Fruit fly (Drosophila melanogaster) whole organism, embryonic: ENCODE measurements around the gene CG14352.

Source experiments
- Adf1 ChIP-seq: fragments of 200-800 bp; sonication (Bioruptor generic); IDR thresholded peaks from 2 replicates; pipeline ENCODE4 v1.3.6; 2022; ENCODE audit warnings: missing biosample characterization, missing genetic modification characterization
- Asciz ChIP-seq: fragments of 200-800 bp; sonication (Bioruptor generic); optimal IDR thresholded peaks from 2 replicates; lab custom pipeline; 2017; ENCODE audit warnings: missing biosample characterization, mild to moderate bottlenecking, missing genetic modification characterization, missing genetic modification reagents
- CG10366 ChIP-seq: fragments of 200-800 bp; sonication (Bioruptor generic); IDR thresholded peaks from 2 replicates; pipeline ENCODE4 v1.3.6; 2022; ENCODE audit warnings: missing biosample characterization, missing genetic modification characterization
- CG1233 ChIP-seq: fragments of 200-800 bp; sonication (Bioruptor generic); optimal IDR thresholded peaks from 4 replicates; lab custom pipeline; 2018; ENCODE audit warnings: missing biosample characterization, mild to moderate bottlenecking, missing genetic modification characterization
- CG13287 ChIP-seq: fragments of 200-800 bp; sonication (Bioruptor generic); IDR thresholded peaks from 2 replicates; pipeline ENCODE4 v1.3.6; 2022; ENCODE audit warnings: missing biosample characterization, missing genetic modification characterization; ENCODE audit not compliant: partially characterized antibody
- CG13296 ChIP-seq: fragments of 200-800 bp; sonication (Bioruptor generic); optimal IDR thresholded peaks from 3 replicates; lab custom pipeline; 2018; ENCODE audit warnings: missing biosample characterization, mild to moderate bottlenecking, missing genetic modification characterization
- CG15514 ChIP-seq: fragments of 200-800 bp; sonication (Bioruptor generic); optimal IDR thresholded peaks from 3 replicates; lab custom pipeline; 2017; ENCODE audit warnings: missing biosample characterization, missing genetic modification characterization, mild to moderate bottlenecking, moderate library complexity, missing genetic modification reagents
- CG15696 ChIP-seq: fragments of 200-800 bp; sonication (Bioruptor generic); optimal IDR thresholded peaks from 2 replicates; lab custom pipeline; 2019; ENCODE audit warnings: missing biosample characterization, mild to moderate bottlenecking, missing genetic modification characterization, moderate library complexity
- CG17328 ChIP-seq: fragments of 200-800 bp; sonication (Bioruptor generic); IDR thresholded peaks from 2 replicates; pipeline ENCODE4 v1.3.6; 2022; ENCODE audit warnings: missing biosample characterization, missing genetic modification characterization
- CG17385 ChIP-seq: fragments of 200-800 bp; sonication (Bioruptor generic); optimal IDR thresholded peaks from 3 replicates; lab custom pipeline; 2018; ENCODE audit warnings: missing biosample characterization, mild to moderate bottlenecking, missing genetic modification characterization
- CG2120 ChIP-seq: fragments of 200-800 bp; sonication (Bioruptor generic); optimal IDR thresholded peaks from 3 replicates; lab custom pipeline; 2016; ENCODE audit warnings: missing biosample characterization, missing genetic modification characterization
- CG32532 ChIP-seq: fragments of 200-800 bp; sonication (Bioruptor generic); IDR thresholded peaks from 2 replicates; pipeline ENCODE4 v1.3.6; 2022; ENCODE audit warnings: missing biosample characterization, missing genetic modification characterization
- CG34376 ChIP-seq: fragments of 200-800 bp; sonication (Bioruptor generic); optimal IDR thresholded peaks from 2 replicates; lab custom pipeline; 2018; ENCODE audit warnings: missing biosample characterization, mild to moderate bottlenecking, missing genetic modification characterization
- CG3995 ChIP-seq: fragments of 200-800 bp; sonication (Bioruptor generic); optimal IDR thresholded peaks from 3 replicates; lab custom pipeline; 2016; ENCODE audit warnings: missing biosample characterization, missing genetic modification characterization
- CG42726 ChIP-seq: fragments of 200-800 bp; sonication (Bioruptor generic); IDR thresholded peaks from 2 replicates; pipeline ENCODE4 v1.3.6; 2022; ENCODE audit warnings: missing biosample characterization, missing genetic modification characterization; ENCODE audit not compliant: partially characterized antibody
- CG5180 ChIP-seq: fragments of 200-800 bp; sonication (Bioruptor generic); optimal IDR thresholded peaks from 3 replicates; lab custom pipeline; 2017; ENCODE audit warnings: missing biosample characterization, missing genetic modification characterization, mild to moderate bottlenecking, moderate library complexity, missing genetic modification reagents
- CG6791 ChIP-seq: fragments of 200-800 bp; sonication (Bioruptor generic); IDR thresholded peaks from 3 replicates; pipeline ENCODE4 v1.3.6; 2022; ENCODE audit warnings: missing biosample characterization, missing genetic modification characterization; ENCODE audit not compliant: partially characterized antibody
- CG7786 ChIP-seq: fragments of 200-800 bp; sonication (Bioruptor generic); optimal IDR thresholded peaks from 2 replicates; lab custom pipeline; 2016; ENCODE audit warnings: missing biosample characterization, missing genetic modification characterization
- CG9727 ChIP-seq: fragments of 200-800 bp; sonication (Bioruptor generic); optimal IDR thresholded peaks from 3 replicates; lab custom pipeline; 2017; ENCODE audit warnings: missing biosample characterization, mild to moderate bottlenecking, missing genetic modification characterization
- Chrac-16 ChIP-seq: fragments of 200-800 bp; sonication (Bioruptor generic); optimal IDR thresholded peaks from 3 replicates; lab custom pipeline; 2016; ENCODE audit warnings: missing biosample characterization, missing genetic modification characterization
- Dbx ChIP-seq: fragments of 200-800 bp; sonication (Bioruptor generic); IDR thresholded peaks from 3 replicates; pipeline ENCODE4 v1.3.6; 2022; ENCODE audit warnings: missing biosample characterization, missing genetic modification characterization
- Dref ChIP-seq: fragments of 200-800 bp; sonication (Bioruptor generic); IDR thresholded peaks from 2 replicates; pipeline ENCODE4 v1.3.6; 2022; ENCODE audit warnings: missing biosample characterization, missing genetic modification characterization
- Fer1 ChIP-seq: fragments of 200-800 bp; sonication (Bioruptor generic); optimal IDR thresholded peaks from 2 replicates; lab custom pipeline; 2017; ENCODE audit warnings: missing biosample characterization, mild to moderate bottlenecking, missing genetic modification characterization
- Max ChIP-seq: fragments of 200-800 bp; sonication (Bioruptor generic); optimal IDR thresholded peaks from 2 replicates; lab custom pipeline; 2016; ENCODE audit warnings: missing biosample characterization, mild to moderate bottlenecking, missing genetic modification characterization
- Meics ChIP-seq: fragments of 200-800 bp; sonication (Bioruptor generic); optimal IDR thresholded peaks from 2 replicates; lab custom pipeline; 2017; ENCODE audit warnings: missing biosample characterization, mild to moderate bottlenecking, missing genetic modification characterization
- abd-A ChIP-seq: fragments of 200-800 bp; sonication (Bioruptor generic); optimal IDR thresholded peaks from 3 replicates; lab custom pipeline; 2019; ENCODE audit warnings: missing biosample characterization, mild to moderate bottlenecking, missing genetic modification characterization, moderate library complexity
- ap ChIP-seq: fragments of 200-800 bp; sonication (Bioruptor generic); IDR thresholded peaks from 2 replicates; pipeline ENCODE4 v1.3.6; 2022; ENCODE audit warnings: missing biosample characterization, missing genetic modification characterization
- ato ChIP-seq: fragments of 200-800 bp; sonication (Bioruptor generic); IDR thresholded peaks from 2 replicates; pipeline ENCODE4 v1.3.6; 2022; ENCODE audit warnings: missing biosample characterization, missing genetic modification characterization; ENCODE audit not compliant: partially characterized antibody
- bbx ChIP-seq: fragments of 200-800 bp; sonication (Bioruptor generic); IDR thresholded peaks from 2 replicates; pipeline ENCODE4 v1.3.6; 2022; ENCODE audit warnings: missing biosample characterization, missing genetic modification characterization; ENCODE audit not compliant: partially characterized antibody
- bowl ChIP-seq: fragments of 200-800 bp; sonication (Bioruptor generic); IDR thresholded peaks from 2 replicates; pipeline ENCODE4 v1.3.6; 2022; ENCODE audit warnings: missing biosample characterization, missing genetic modification characterization
- caup ChIP-seq: fragments of 200-800 bp; sonication (Bioruptor generic); optimal IDR thresholded peaks from 3 replicates; lab custom pipeline; 2017; ENCODE audit warnings: missing biosample characterization, mild to moderate bottlenecking, missing genetic modification characterization, moderate library complexity; ENCODE audit not compliant: severe bottlenecking
- chm ChIP-seq: fragments of 200-800 bp; sonication (Bioruptor generic); IDR thresholded peaks from 2 replicates; pipeline ENCODE4 v1.3.6; 2022; ENCODE audit warnings: missing biosample characterization, missing genetic modification characterization
- dmrt99B ChIP-seq: fragments of 200-800 bp; sonication (Bioruptor generic); optimal IDR thresholded peaks from 2 replicates; lab custom pipeline; 2018; ENCODE audit warnings: missing biosample characterization, mild to moderate bottlenecking, missing genetic modification characterization, moderate library complexity
- fd3F ChIP-seq: fragments of 200-800 bp; sonication (Bioruptor generic); optimal IDR thresholded peaks from 2 replicates; lab custom pipeline; 2018; ENCODE audit warnings: missing biosample characterization, mild to moderate bottlenecking, missing genetic modification characterization, moderate library complexity
- gro ChIP-seq: fragments of 200-800 bp; sonication (Bioruptor generic); optimal IDR thresholded peaks from 2 replicates; lab custom pipeline; 2016; ENCODE audit warnings: missing biosample characterization, missing genetic modification characterization
- insv ChIP-seq, 2 experiments: fragments of 200-800 bp; sonication (Bioruptor generic); optimal IDR thresholded peaks; 3 replicates each; lab custom pipeline; 2016 to 2018; ENCODE audit warnings: missing biosample characterization in 2 of 2, missing genetic modification characterization in 2 of 2
- kah ChIP-seq: fragments of 200-800 bp; sonication (Bioruptor generic); optimal IDR thresholded peaks from 2 replicates; lab custom pipeline; 2018; ENCODE audit warnings: missing biosample characterization, mild to moderate bottlenecking, missing genetic modification characterization
- lilli ChIP-seq: fragments of 200-800 bp; sonication (Bioruptor generic); optimal IDR thresholded peaks from 3 replicates; lab custom pipeline; 2016; ENCODE audit warnings: missing biosample characterization, missing genetic modification characterization
- lmd ChIP-seq: fragments of 200-800 bp; sonication (Bioruptor generic); IDR thresholded peaks from 2 replicates; pipeline ENCODE4 v1.3.6; 2022; ENCODE audit warnings: missing biosample characterization, missing genetic modification characterization
- mirr ChIP-seq: fragments of 200-800 bp; sonication (Bioruptor generic); optimal IDR thresholded peaks from 3 replicates; lab custom pipeline; 2018; ENCODE audit warnings: missing biosample characterization, mild to moderate bottlenecking, missing genetic modification characterization
- nerfin-2 ChIP-seq: fragments of 200-800 bp; sonication (Bioruptor generic); IDR thresholded peaks from 2 replicates; pipeline ENCODE4 v1.3.6; 2022; ENCODE audit warnings: missing biosample characterization, missing genetic modification characterization; ENCODE audit not compliant: partially characterized antibody
- pros ChIP-seq: fragments of 200-800 bp; sonication (Bioruptor generic); optimal IDR thresholded peaks from 3 replicates; lab custom pipeline; 2019; ENCODE audit warnings: missing biosample characterization, mild to moderate bottlenecking, missing genetic modification characterization, moderate library complexity
- pum ChIP-seq: fragments of 200-800 bp; sonication (Bioruptor generic); optimal IDR thresholded peaks from 2 replicates; lab custom pipeline; 2016; ENCODE audit warnings: missing biosample characterization, missing genetic modification characterization
- rib ChIP-seq: fragments of 200-800 bp; sonication (Bioruptor generic); IDR thresholded peaks from 2 replicates; pipeline ENCODE4 v1.3.6; 2022; ENCODE audit warnings: missing biosample characterization, missing genetic modification characterization
- scrt ChIP-seq: fragments of 200-800 bp; sonication (Bioruptor generic); optimal IDR thresholded peaks from 2 replicates; lab custom pipeline; 2018; ENCODE audit warnings: missing biosample characterization, mild to moderate bottlenecking, missing genetic modification characterization, moderate library complexity
- slbo ChIP-seq: fragments of 200-800 bp; sonication (Bioruptor generic); IDR thresholded peaks from 2 replicates; pipeline ENCODE4 v1.3.6; 2022; ENCODE audit warnings: missing biosample characterization, missing genetic modification characterization
- sna ChIP-seq: fragments of 200-800 bp; sonication (Bioruptor generic); IDR thresholded peaks from 2 replicates; pipeline ENCODE4 v1.3.6; 2022; ENCODE audit warnings: missing biosample characterization, missing genetic modification characterization; ENCODE audit not compliant: partially characterized antibody
- wor ChIP-seq: fragments of 200-800 bp; sonication (Bioruptor generic); IDR thresholded peaks from 2 replicates; pipeline ENCODE4 v1.3.6; 2022; ENCODE audit warnings: missing biosample characterization, missing genetic modification characterization

Gene CG14352

DNA sequence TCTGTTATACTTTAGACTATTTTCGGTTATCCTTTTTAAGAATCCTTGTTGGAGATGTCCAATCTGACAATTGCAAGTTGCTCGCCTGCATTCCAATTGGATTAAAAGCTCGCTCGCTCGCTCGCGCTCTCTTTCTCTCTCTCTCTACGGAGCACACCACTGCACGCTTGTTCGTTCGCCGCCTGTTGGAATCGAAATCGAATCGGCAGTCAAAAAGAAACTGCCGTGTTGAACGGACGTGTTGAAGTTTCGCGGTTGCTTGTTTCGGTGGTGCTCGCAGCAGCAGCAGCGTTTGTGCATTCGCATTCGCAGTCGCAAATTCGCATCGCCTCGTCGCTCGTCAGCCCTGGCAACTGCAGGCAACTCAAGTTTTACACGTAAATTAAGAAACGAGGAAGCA lies 39.8 kb downstream of the CG14352 start, which contains the start of gene chinmo (continued):
- no peak for TF ChIP-seq CG15696 (tag; lab: Kevin White, UChicago)
- TF ChIP-seq mirr: peak; percentile 21
- TF ChIP-seq Fer1: peak; percentile 46
- peak; percentile 30; the same call in 1 of the 2 replicates for TF ChIP-seq ap
- TF ChIP-seq slbo (GFP tag; lab: Robert Waterston, UW): peak; percentile 26; the same call in 1 of the 2 replicates
- TF ChIP-seq abd-A (tag; lab: Kevin White, UChicago): peak; percentile 27
- no peak for TF ChIP-seq CG1233 (GFP tag; lab: Kevin White, UChicago)
- no peak for TF ChIP-seq fd3F (GFP tag; lab: Kevin White, UChicago)
- TF ChIP-seq lmd: 0 out of 2 replicates have a peak, but pooled peaks have one; percentile 13
- peak in 1 of 2 experiments; percentile 82 for TF ChIP-seq insv (GFP tag; optimal IDR thresholded peaks at IDR 0.05; lab: Kevin White, UChicago)
- TF ChIP-seq bowl (GFP tag; lab: Robert Waterston, UW): peak; percentile 26; the same call in 1 of the 2 replicates
- 0 out of 2 replicates have a peak, but pooled peaks have one; percentile 24 for TF ChIP-seq CG17328
- TF ChIP-seq CG10366 (GFP tag; lab: Robert Waterston, UW): 0 out of 2 replicates have a peak, but pooled peaks have one; percentile 11
- TF ChIP-seq pum: no peak
- peak; percentile 26 for TF ChIP-seq kah
- peak; percentile 96 for TF ChIP-seq chm
- peak; percentile 48; the same call in 1 of the 2 replicates for TF ChIP-seq nerfin-2 (GFP tag; lab: Robert Waterston, UW)
- no peak for TF ChIP-seq Max
- TF ChIP-seq bbx (GFP tag; lab: Robert Waterston, UW): peak; percentile 49; the same call in 1 of the 2 replicates
- TF ChIP-seq CG2120 (GFP tag; lab: Kevin White, UChicago): peak; percentile 5
- peak; percentile 22 for TF ChIP-seq gro (GFP tag; lab: Kevin White, UChicago)
- peak; percentile 20 for TF ChIP-seq pros (GFP tag; lab: Kevin White, UChicago)
- no peak for TF ChIP-seq wor (GFP tag; lab: Robert Waterston, UW)
- TF ChIP-seq dmrt99B (tag; lab: Kevin White, UChicago): peak; percentile 12
- TF ChIP-seq rib (GFP tag; lab: Robert Waterston, UW): peak; percentile 68; the same call in 1 of the 2 replicates
- TF ChIP-seq CG5180: peak; percentile 17
- 0 out of 3 replicates have a peak, but pooled peaks have one; percentile 11 for TF ChIP-seq CG6791
- TF ChIP-seq CG32532 (GFP tag; lab: Robert Waterston, UW): peak; percentile 19; the same call in 1 of the 2 replicates
- TF ChIP-seq CG13287 (GFP tag; lab: Robert Waterston, UW): peak; percentile 34; the same call in 1 of the 2 replicates
- 0 out of 2 replicates have a peak, but pooled peaks have one; percentile 29 for TF ChIP-seq sna (GFP tag; lab: Robert Waterston, UW)
- peak; percentile 50 for TF ChIP-seq CG17385 (GFP tag; lab: Kevin White, UChicago)
- TF ChIP-seq Dbx (GFP tag; lab: Robert Waterston, UW): peak; percentile 59; the same call in 1 of the 3 replicates
- TF ChIP-seq scrt (GFP tag; lab: Kevin White, UChicago): peak; percentile 63
- peak; percentile 73 for TF ChIP-seq CG42726 (GFP tag; lab: Robert Waterston, UW)
- TF ChIP-seq lilli (GFP tag; lab: Kevin White, UChicago): peak; percentile 1
- peak; percentile 24 for TF ChIP-seq CG13296 (GFP tag; lab: Kevin White, UChicago)
- TF ChIP-seq Meics (GFP tag; lab: Kevin White, UChicago): peak; percentile 30
- peak; percentile 54; the same call in 1 of the 2 replicates for TF ChIP-seq Adf1 (GFP tag; lab: Robert Waterston, UW)
- no peak for TF ChIP-seq Chrac-16 (GFP tag; lab: Kevin White, UChicago)
- TF ChIP-seq Asciz (GFP tag; lab: Kevin White, UChicago): no peak
- TF ChIP-seq Dref: no peak
- TF ChIP-seq CG7786 (GFP tag; lab: Kevin White, UChicago): no peak
- TF ChIP-seq caup (GFP tag; lab: Kevin White, UChicago): peak; percentile 41
- TF ChIP-seq CG34376 (GFP tag; lab: Kevin White, UChicago): peak; percentile 24
- no peak for TF ChIP-seq CG9727 (GFP tag; lab: Kevin White, UChicago)
- TF ChIP-seq CG15514 (GFP tag; lab: Kevin White, UChicago): no peak
- no peak for TF ChIP-seq CG3995
- 0 out of 2 replicates have a peak, but pooled peaks have one; percentile 42 for TF ChIP-seq ato (GFP tag; lab: Robert Waterston, UW)
